Worm (Caenorhabditis elegans): ENCODE measurements around the gene twk-33.

twk-33 gene

DNA sequence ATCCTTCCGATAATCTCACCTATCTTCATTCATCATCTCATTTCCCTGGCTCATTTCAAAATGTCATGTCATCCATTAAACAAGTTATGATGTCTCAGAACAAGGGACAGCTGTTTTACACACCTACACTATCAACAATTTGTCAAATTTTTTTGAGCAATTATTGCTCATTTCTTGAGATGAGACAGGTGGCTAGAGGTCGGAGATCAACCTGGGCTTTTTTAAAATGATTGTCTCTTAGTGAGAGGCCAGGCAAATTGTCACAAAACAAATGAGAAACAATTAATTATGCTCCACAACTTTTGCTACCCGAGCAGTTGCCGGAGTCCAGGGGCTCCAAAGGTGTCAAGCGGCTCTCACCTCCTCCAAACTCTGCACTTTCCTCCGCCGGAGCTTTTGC is 14.6 kb upstream of the twk-33 start:
- TF ChIP-seq klf-2 (GFP tag; conservative IDR thresholded peaks at IDR 0.05) (no peak), ztf-29 (GFP tag; IDR thresholded peaks at IDR 0.05) (no peak), ztf-23 (GFP tag; IDR thresholded peaks at IDR 0.05) (no peak)

DNA sequence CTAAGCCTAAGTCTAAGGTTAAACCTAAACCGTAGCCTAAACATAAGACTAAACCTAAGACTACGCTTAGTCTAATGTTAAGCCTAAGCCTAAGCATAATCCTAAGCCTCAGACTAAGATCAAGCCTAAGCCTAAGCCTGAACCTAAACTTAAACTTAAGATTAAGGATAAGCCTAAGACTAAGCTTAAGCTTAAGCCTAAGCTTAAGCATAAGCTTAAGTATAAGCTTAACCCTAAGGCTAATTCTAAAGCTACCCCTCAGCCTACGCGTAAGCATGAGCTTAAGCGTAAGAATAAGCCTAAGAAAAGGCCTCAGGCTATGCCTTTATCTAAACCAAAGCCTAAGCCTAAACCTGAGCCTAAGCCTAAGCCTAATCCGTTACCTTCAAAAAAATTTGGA is 14.2 kb upstream of the twk-33 start:
- TF ChIP-seq cog-1 (tag; optimal IDR thresholded peaks at IDR 0.05) (no peak), T22C8.4 (GFP tag; IDR thresholded peaks at IDR 0.05) (no peak), ztf-29 (GFP tag; IDR thresholded peaks at IDR 0.05) (no peak), klf-2 (GFP tag; conservative IDR thresholded peaks at IDR 0.05) (no peak), med-1 (GFP tag; optimal IDR thresholded peaks at IDR 0.05; ENCODE audit: insufficient read depth) (no peak), ztf-23 (GFP tag; IDR thresholded peaks at IDR 0.05) (no peak)

DNA sequence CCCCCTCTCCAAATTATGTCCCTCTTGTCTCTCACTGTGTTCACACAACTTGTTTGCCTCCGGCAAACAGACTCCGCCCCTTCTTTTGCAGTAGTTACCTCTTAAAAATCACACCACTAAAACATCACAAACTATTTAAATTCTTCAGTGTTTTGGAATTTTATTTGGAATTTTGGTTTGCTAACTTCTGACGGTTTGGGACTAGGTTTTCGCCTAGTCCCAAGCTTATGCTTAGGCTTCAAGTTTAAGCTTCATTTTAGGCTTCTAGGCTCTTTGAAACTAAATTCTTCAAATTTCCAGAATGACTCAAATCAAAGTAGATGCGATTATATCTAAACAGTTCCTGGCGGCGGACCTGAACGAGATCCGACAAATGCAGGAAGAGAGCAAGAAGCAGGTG is 10.5 kb upstream of the twk-33 start, which contains the start of gene fat-5:
Gene fat-5, plus strand, starts transcription at position 301 of the 400 bp plus-strand sequence.
- TF ChIP-seq cog-1 (tag; optimal IDR thresholded peaks at IDR 0.05) = no peak
- no peak for TF ChIP-seq T22C8.4 (GFP tag; IDR thresholded peaks at IDR 0.05)
- TF ChIP-seq ref-1 (GFP tag; conservative IDR thresholded peaks at IDR 0.05) = no peak
- TF ChIP-seq med-1 (GFP tag; optimal IDR thresholded peaks at IDR 0.05; ENCODE audit: insufficient read depth) = no peak
- TF ChIP-seq klf-2 (GFP tag; conservative IDR thresholded peaks at IDR 0.05) = no peak
- no peak for TF ChIP-seq tab-1 (GFP tag; IDR thresholded peaks at IDR 0.05)
- no peak for TF ChIP-seq ztf-23 (GFP tag; IDR thresholded peaks at IDR 0.05)
- no peak for TF ChIP-seq ztf-29 (GFP tag; IDR thresholded peaks at IDR 0.05)
- no peak for TF ChIP-seq flt-1 (GFP tag; IDR thresholded peaks at IDR 0.05)

DNA sequence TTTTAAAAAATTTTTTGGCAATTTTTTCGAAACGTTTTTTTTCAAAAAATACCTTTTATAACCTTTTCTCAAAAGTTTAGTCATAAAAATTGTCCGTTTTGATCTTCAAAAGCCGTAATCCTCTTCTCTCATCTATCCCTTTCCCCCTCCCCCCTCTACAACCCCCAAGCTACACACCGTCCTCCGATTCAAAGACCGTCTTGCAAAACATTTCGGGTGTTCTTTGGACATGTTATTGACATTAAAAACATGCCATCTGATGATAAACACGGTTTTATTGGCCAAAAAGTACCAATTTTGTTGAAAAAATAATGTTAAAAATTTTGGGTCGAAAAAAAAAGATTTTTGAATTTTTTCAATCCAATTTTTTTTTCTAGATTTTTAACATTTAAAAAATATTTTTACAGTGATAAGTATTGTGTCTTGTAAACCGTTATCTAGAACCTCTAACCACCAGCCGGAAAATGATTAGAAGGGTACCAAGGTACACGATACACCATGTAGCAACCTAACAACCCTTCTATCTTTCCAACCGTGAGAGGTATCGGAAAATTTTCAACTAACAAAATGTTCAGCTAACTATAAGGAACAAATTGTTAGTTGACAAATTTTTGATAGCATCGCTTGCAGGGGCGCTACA is 9.1 kb upstream of the twk-33 start:
- TF ChIP-seq flt-1 (GFP tag; IDR thresholded peaks at IDR 0.05) (no peak), cog-1 (tag; optimal IDR thresholded peaks at IDR 0.05) (no peak), tab-1 (GFP tag; IDR thresholded peaks at IDR 0.05) (no peak), T22C8.4 (GFP tag; IDR thresholded peaks at IDR 0.05) (no peak), ztf-29 (GFP tag; IDR thresholded peaks at IDR 0.05) (no peak), klf-2 (GFP tag; conservative IDR thresholded peaks at IDR 0.05) (no peak), med-1 (GFP tag; optimal IDR thresholded peaks at IDR 0.05; ENCODE audit: insufficient read depth) (no peak), ztf-23 (GFP tag; IDR thresholded peaks at IDR 0.05) (no peak), ref-1 (GFP tag; conservative IDR thresholded peaks at IDR 0.05) (no peak)

ce11 chrV:17722553-17722952 is 8.4 kb upstream of the twk-33 start:
- TF ChIP-seq klf-2 (GFP tag; conservative IDR thresholded peaks at IDR 0.05) (no peak), tab-1 (GFP tag; IDR thresholded peaks at IDR 0.05) (no peak), ztf-23 (GFP tag; IDR thresholded peaks at IDR 0.05) (no peak), med-1 (GFP tag; optimal IDR thresholded peaks at IDR 0.05; ENCODE audit: insufficient read depth) (no peak), flt-1 (GFP tag; IDR thresholded peaks at IDR 0.05) (no peak), cog-1 (tag; optimal IDR thresholded peaks at IDR 0.05) (no peak), ztf-29 (GFP tag; IDR thresholded peaks at IDR 0.05) (no peak)

ce11 chrV:17721709-17722108 is 7.5 kb upstream of the twk-33 start:
- no peak for TF ChIP-seq ztf-23 (GFP tag; IDR thresholded peaks at IDR 0.05)

- TF ChIP-seq flt-1 (GFP tag; IDR thresholded peaks at IDR 0.05) (no peak), ref-1 (GFP tag; conservative IDR thresholded peaks at IDR 0.05) (no peak), tab-1 (GFP tag; IDR thresholded peaks at IDR 0.05) (no peak), T22C8.4 (GFP tag; IDR thresholded peaks at IDR 0.05) (no peak), ztf-29 (GFP tag; IDR thresholded peaks at IDR 0.05) (no peak), ztf-23 (GFP tag; IDR thresholded peaks at IDR 0.05) (no peak), med-1 (GFP tag; optimal IDR thresholded peaks at IDR 0.05; ENCODE audit: insufficient read depth) (no peak), cog-1 (tag; optimal IDR thresholded peaks at IDR 0.05) (no peak)
Observed at ce11 chrV:17718647-17719046, 4.5 kb upstream of the twk-33 start, which contains the start of gene str-77. str-77 (plus strand) TSS chrV:17718947.

DNA sequence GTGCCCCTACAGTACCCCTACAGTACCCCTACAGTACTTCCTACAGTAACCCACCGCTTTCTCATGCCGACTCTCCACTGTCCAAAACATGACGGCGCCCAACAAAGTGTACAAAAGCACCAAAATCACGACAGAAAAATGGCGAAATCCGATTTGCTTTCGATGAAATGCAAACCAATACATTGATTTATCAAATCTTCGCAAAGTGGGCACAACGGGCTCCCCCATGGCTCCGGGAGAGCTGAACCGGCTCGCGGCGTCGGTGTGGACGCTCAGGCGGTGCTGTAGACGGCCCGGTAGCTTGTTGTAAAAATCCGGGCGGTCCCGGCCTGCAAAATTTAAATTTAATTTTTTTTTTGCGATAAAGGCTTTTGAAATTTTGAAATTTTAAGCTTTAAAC is 1.8 kb downstream of the twk-33 start:
- TF ChIP-seq klf-2 (GFP tag; conservative IDR thresholded peaks at IDR 0.05) (no peak), flt-1 (GFP tag; IDR thresholded peaks at IDR 0.05) (no peak), ztf-23 (GFP tag; IDR thresholded peaks at IDR 0.05) (no peak), tab-1 (GFP tag; IDR thresholded peaks at IDR 0.05) (no peak), med-1 (GFP tag; optimal IDR thresholded peaks at IDR 0.05; ENCODE audit: insufficient read depth) (no peak), T22C8.4 (GFP tag; IDR thresholded peaks at IDR 0.05) (no peak), ref-1 (GFP tag; conservative IDR thresholded peaks at IDR 0.05) (no peak), cog-1 (tag; optimal IDR thresholded peaks at IDR 0.05) (no peak), ztf-29 (GFP tag; IDR thresholded peaks at IDR 0.05) (no peak)

ce11 chrV:17707022-17707421 is 7.2 kb downstream of the twk-33 start, which contains the start of gene srh-31:
srh-31 (plus strand) TSS chrV:17707322.
- TF ChIP-seq ztf-29 (GFP tag; IDR thresholded peaks at IDR 0.05) (no peak), klf-2 (GFP tag; conservative IDR thresholded peaks at IDR 0.05) (no peak), flt-1 (GFP tag; IDR thresholded peaks at IDR 0.05) (no peak), T22C8.4 (GFP tag; IDR thresholded peaks at IDR 0.05) (no peak), ref-1 (GFP tag; conservative IDR thresholded peaks at IDR 0.05) (no peak), cog-1 (tag; optimal IDR thresholded peaks at IDR 0.05) (no peak)

- no peak for TF ChIP-seq ztf-29 (GFP tag; IDR thresholded peaks at IDR 0.05)
- no peak for TF ChIP-seq med-1 (GFP tag; optimal IDR thresholded peaks at IDR 0.05; ENCODE audit: insufficient read depth)
- no peak for TF ChIP-seq flt-1 (GFP tag; IDR thresholded peaks at IDR 0.05)
- TF ChIP-seq cog-1 (tag; optimal IDR thresholded peaks at IDR 0.05) = no peak
- TF ChIP-seq ref-1 (GFP tag; conservative IDR thresholded peaks at IDR 0.05) = no peak
- no peak for TF ChIP-seq ztf-23 (GFP tag; IDR thresholded peaks at IDR 0.05)
- TF ChIP-seq T22C8.4 (GFP tag; IDR thresholded peaks at IDR 0.05) = no peak
- no peak for TF ChIP-seq tab-1 (GFP tag; IDR thresholded peaks at IDR 0.05)
- no peak for TF ChIP-seq klf-2 (GFP tag; conservative IDR thresholded peaks at IDR 0.05)
Observed at ce11 chrV:17706217-17706806, 7.9 kb downstream of the twk-33 start.

Measured in whole organism, midembryonic.